Worm (Caenorhabditis elegans) whole organism, mixed stage, embryonic: ENCODE results near the gene Y7A5A.20.

ENCODE experiments used
- M03D4.4 ChIP-seq: sonication (generic microtip); optimal IDR thresholded peaks from 2 replicates; lab custom pipeline; 2017; ENCODE audit warnings: mild to moderate bottlenecking, missing genetic modification characterization, missing compliant biosample characterization
- bed-3 ChIP-seq: fragments of 200-800 bp; sonication (Bioruptor generic); optimal IDR thresholded peaks from 3 replicates; lab custom pipeline; 2018; ENCODE audit warnings: mild to moderate bottlenecking, missing genetic modification characterization, moderate library complexity, missing compliant biosample characterization
- blmp-1 ChIP-seq: fragments of 150-350 bp; optimal IDR thresholded peaks from 2 replicates; lab custom pipeline; 2014; ENCODE audit warnings: missing biosample characterization, missing genetic modification characterization
- ceh-39 ChIP-seq: fragments of 150-350 bp; optimal IDR thresholded peaks from 2 replicates; lab custom pipeline; 2014; ENCODE audit warnings: missing biosample characterization, missing genetic modification characterization
- ceh-43 ChIP-seq: fragments of 200-800 bp; sonication (Bioruptor generic); optimal IDR thresholded peaks from 2 replicates; lab custom pipeline; 2018; ENCODE audit warnings: mild to moderate bottlenecking, missing genetic modification characterization, moderate library complexity, missing compliant biosample characterization
- ces-1 ChIP-seq: fragments of 150-350 bp; optimal IDR thresholded peaks from 2 replicates; lab custom pipeline; 2014; ENCODE audit warnings: missing biosample characterization, missing genetic modification reagents, missing genetic modification characterization
- cnd-1 ChIP-seq: fragments of 200-800 bp; sonication (Bioruptor generic); optimal IDR thresholded peaks from 2 replicates; lab custom pipeline; 2018; ENCODE audit warnings: mild to moderate bottlenecking, missing genetic modification characterization, missing compliant biosample characterization
- drap-1 ChIP-seq: fragments of 200-800 bp; sonication (Bioruptor generic); optimal IDR thresholded peaks from 3 replicates; lab custom pipeline; 2018; ENCODE audit warnings: mild to moderate bottlenecking, missing genetic modification characterization, missing compliant biosample characterization
- elt-1 ChIP-seq: sonication (generic microtip); optimal IDR thresholded peaks from 2 replicates; lab custom pipeline; 2017; ENCODE audit warnings: missing genetic modification characterization, mild to moderate bottlenecking, missing compliant biosample characterization, antibody characterized with exemption, moderate library complexity, borderline replicate concordance; ENCODE audit not compliant: insufficient read depth
- elt-3 ChIP-seq: fragments of 150-350 bp; optimal IDR thresholded peaks from 2 replicates; lab custom pipeline; 2014; ENCODE audit warnings: missing biosample characterization, missing genetic modification characterization
- flh-1 ChIP-seq: fragments of 200-800 bp; sonication (Bioruptor generic); optimal IDR thresholded peaks from 2 replicates; lab custom pipeline; 2018; ENCODE audit warnings: mild to moderate bottlenecking, missing genetic modification characterization, moderate library complexity, missing compliant biosample characterization
- ham-2 ChIP-seq: fragments of 200-800 bp; sonication (Bioruptor generic); optimal IDR thresholded peaks from 2 replicates; lab custom pipeline; 2018; ENCODE audit warnings: mild to moderate bottlenecking, missing genetic modification characterization, missing compliant biosample characterization
- hlh-1 ChIP-seq: fragments of 150-350 bp; optimal IDR thresholded peaks from 2 replicates; lab custom pipeline; 2014; ENCODE audit warnings: missing biosample characterization, missing genetic modification reagents, missing genetic modification characterization
- lin-13 ChIP-seq: fragments of 150-350 bp; optimal IDR thresholded peaks from 2 replicates; lab custom pipeline; 2014; ENCODE audit warnings: missing biosample characterization, missing genetic modification characterization
- lin-32 ChIP-seq: fragments of 200-800 bp; sonication (Bioruptor generic); optimal IDR thresholded peaks from 2 replicates; lab custom pipeline; 2018; ENCODE audit warnings: mild to moderate bottlenecking, missing genetic modification characterization, missing compliant biosample characterization
- lsy-2 ChIP-seq: fragments of 150-350 bp; optimal IDR thresholded peaks from 2 replicates; lab custom pipeline; 2014; ENCODE audit warnings: missing biosample characterization, missing genetic modification characterization
- mab-5 ChIP-seq: fragments of 150-350 bp; optimal IDR thresholded peaks from 2 replicates; lab custom pipeline; 2014; ENCODE audit warnings: missing biosample characterization, missing genetic modification characterization
- mep-1 ChIP-seq: fragments of 150-350 bp; optimal IDR thresholded peaks from 2 replicates; lab custom pipeline; 2017; ENCODE audit warnings: missing biosample characterization, missing genetic modification reagents, missing genetic modification characterization, inconsistent platforms
- mls-2 ChIP-seq: sonication (generic microtip); optimal IDR thresholded peaks from 2 replicates; lab custom pipeline; 2016; ENCODE audit warnings: mild to moderate bottlenecking, missing genetic modification characterization, moderate library complexity, missing compliant biosample characterization
- nhr-12 ChIP-seq: fragments of 150-350 bp; optimal IDR thresholded peaks from 2 replicates; lab custom pipeline; 2014; ENCODE audit warnings: missing biosample characterization, missing genetic modification characterization
- nhr-2 ChIP-seq: fragments of 150-350 bp; optimal IDR thresholded peaks from 2 replicates; lab custom pipeline; 2014; ENCODE audit warnings: missing biosample characterization, missing genetic modification characterization
- nhr-237 ChIP-seq: fragments of 150-350 bp; optimal IDR thresholded peaks from 2 replicates; lab custom pipeline; 2014; ENCODE audit warnings: missing biosample characterization, missing genetic modification characterization
- nhr-28 ChIP-seq: fragments of 150-350 bp; optimal IDR thresholded peaks from 2 replicates; lab custom pipeline; 2014; ENCODE audit warnings: missing biosample characterization, missing genetic modification characterization
- nhr-76 ChIP-seq: sonication (generic microtip); optimal IDR thresholded peaks from 2 replicates; lab custom pipeline; 2017; ENCODE audit warnings: missing biosample characterization, missing genetic modification characterization
- pha-4 ChIP-seq: fragments of 150-350 bp; optimal IDR thresholded peaks from 2 replicates; lab custom pipeline; 2018; ENCODE audit warnings: missing biosample characterization, missing genetic modification reagents, missing genetic modification characterization
- sem-2 ChIP-seq: fragments of 200-800 bp; sonication (Bioruptor generic); optimal IDR thresholded peaks from 2 replicates; lab custom pipeline; 2018; ENCODE audit warnings: mild to moderate bottlenecking, missing genetic modification characterization, missing compliant biosample characterization
- snpc-4 ChIP-seq: fragments of 150-350 bp; optimal IDR thresholded peaks from 2 replicates; lab custom pipeline; 2014; ENCODE audit warnings: missing biosample characterization, missing genetic modification characterization
- sptf-1 ChIP-seq: sonication (generic microtip); optimal IDR thresholded peaks from 2 replicates; lab custom pipeline; 2017; ENCODE audit warnings: mild to moderate bottlenecking, missing genetic modification characterization, moderate library complexity, missing compliant biosample characterization
- tbx-8 ChIP-seq: fragments of 200-800 bp; sonication (Bioruptor generic); optimal IDR thresholded peaks from 2 replicates; lab custom pipeline; 2018; ENCODE audit warnings: mild to moderate bottlenecking, missing genetic modification characterization, moderate library complexity, missing compliant biosample characterization
- unc-120 ChIP-seq: sonication (generic microtip); optimal IDR thresholded peaks from 2 replicates; lab custom pipeline; 2017; ENCODE audit warnings: missing genetic modification characterization, missing compliant biosample characterization; ENCODE audit not compliant: poor library complexity, severe bottlenecking
- unc-39 ChIP-seq: fragments of 150-350 bp; optimal IDR thresholded peaks from 2 replicates; lab custom pipeline; 2014; ENCODE audit warnings: missing biosample characterization, missing genetic modification characterization
- unc-62 ChIP-seq: fragments of 150-350 bp; optimal IDR thresholded peaks from 2 replicates; lab custom pipeline; 2014; ENCODE audit warnings: missing biosample characterization, missing genetic modification reagents, missing genetic modification characterization
- ztf-11 ChIP-seq: fragments of 150-350 bp; optimal IDR thresholded peaks from 2 replicates; lab custom pipeline; 2014; ENCODE audit warnings: missing biosample characterization, missing genetic modification characterization

Gene Y7A5A.20

ce11 chrX:15786726-15787125 is 41.4 kb upstream of the Y7A5A.20 start, which contains the start of gene Y7A5A.5:
Y7A5A.5 (minus strand) TSS chrX:15786826.
- TF ChIP-seq unc-120 (tag; lab: Kevin White, UChicago) (no peak), unc-39 (tag; lab: Kevin White, UChicago) (no peak), ham-2 (GFP tag; lab: Kevin White, UChicago) (no peak), tbx-8 (no peak)

ce11 chrX:15794977-15795376 is 33.2 kb upstream of the Y7A5A.20 start, which contains the start of gene Y7A5A.10:
Y7A5A.10 (minus strand) TSS chrX:15795077.
- TF ChIP-seq unc-120 (tag; lab: Kevin White, UChicago) (no peak), tbx-8 (no peak), hlh-1 (no peak), nhr-237 (tag; lab: Kevin White, UChicago) (no peak), nhr-2 (tag; lab: Kevin White, UChicago) (no peak), elt-1 (tag; lab: Kevin White, UChicago) (no peak), sptf-1 (tag; lab: Kevin White, UChicago) (no peak), nhr-28 (tag; lab: Kevin White, UChicago) (no peak), pha-4 (tag; lab: Kevin White, UChicago) (no peak), flh-1 (no peak), cnd-1 (tag; lab: Kevin White, UChicago) (no peak), drap-1 (GFP tag; lab: Kevin White, UChicago) (no peak), nhr-12 (tag; lab: Kevin White, UChicago) (no peak), lin-13 (tag; lab: Kevin White, UChicago) (no peak), ztf-11 (tag; lab: Kevin White, UChicago) (no peak), lsy-2 (tag; lab: Kevin White, UChicago) (no peak), mls-2 (no peak), ceh-39 (no peak), unc-62 (GFP tag; lab: Kevin White, UChicago) (no peak)

- TF ChIP-seq bed-3 (no peak), sem-2 (GFP tag; lab: Kevin White, UChicago) (no peak), nhr-76 (tag; lab: Kevin White, UChicago) (no peak), snpc-4 (tag; lab: Kevin White, UChicago) (no peak), hlh-1 (no peak), sptf-1 (tag; lab: Kevin White, UChicago) (no peak), ces-1 (no peak), flh-1 (no peak), mep-1 (tag; lab: Kevin White, UChicago) (no peak), elt-1 (tag; lab: Kevin White, UChicago) (no peak), lsy-2 (tag; lab: Kevin White, UChicago) (no peak), nhr-28 (tag; lab: Kevin White, UChicago) (no peak), lin-32 (GFP tag; lab: Kevin White, UChicago) (no peak), nhr-237 (tag; lab: Kevin White, UChicago) (no peak), mls-2 (no peak), M03D4.4 (tag; lab: Kevin White, UChicago) (no peak), elt-3 (no peak)
Measured at ce11 chrX:15796633-15797032, 31.5 kb upstream of the Y7A5A.20 start.

DNA sequence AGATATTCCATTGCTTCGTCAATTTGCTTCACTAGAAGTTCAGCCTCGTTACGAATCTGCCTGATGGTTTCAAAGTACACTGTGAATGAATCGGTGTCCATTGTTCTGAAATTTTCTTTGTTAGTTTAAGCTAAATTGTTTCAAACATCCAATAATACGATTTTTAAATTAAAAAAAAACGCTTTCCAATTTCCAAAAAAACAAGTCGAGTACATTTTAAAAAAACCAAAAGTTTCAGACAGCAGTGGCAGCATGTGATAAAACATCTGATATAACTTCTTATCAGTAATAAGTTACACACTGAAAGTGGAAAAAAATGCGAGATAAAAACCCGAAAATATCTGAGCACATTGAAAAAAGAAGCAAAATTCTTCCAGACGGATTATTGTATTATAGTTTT is 28.6 kb upstream of the Y7A5A.20 start, which contains the start of gene Y7A5A.6:
Y7A5A.6 (minus strand) TSS at position 101 of the 400 bp plus-strand sequence.
- no peak for TF ChIP-seq sem-2 (GFP tag; lab: Kevin White, UChicago)
- TF ChIP-seq blmp-1 (tag; lab: Kevin White, UChicago): no peak
- no peak for TF ChIP-seq ztf-11 (tag; lab: Kevin White, UChicago)
- TF ChIP-seq mab-5 (tag; lab: Kevin White, UChicago): no peak
- TF ChIP-seq unc-120 (tag; lab: Kevin White, UChicago): no peak
- no peak for TF ChIP-seq ceh-43 (GFP tag; lab: Kevin White, UChicago)
- TF ChIP-seq cnd-1 (tag; lab: Kevin White, UChicago): no peak
- no peak for TF ChIP-seq nhr-12 (tag; lab: Kevin White, UChicago)
- no peak for TF ChIP-seq drap-1 (GFP tag; lab: Kevin White, UChicago)
- no peak for TF ChIP-seq snpc-4 (tag; lab: Kevin White, UChicago)
- TF ChIP-seq pha-4 (tag; lab: Kevin White, UChicago): no peak
- TF ChIP-seq M03D4.4 (tag; lab: Kevin White, UChicago): no peak
- no peak for TF ChIP-seq elt-3
